Fruit fly (Drosophila melanogaster): ENCODE measurements around the gene hwt.
A peak's percentile ranks its signal among the peaks of the same experiment; 100 is the strongest.

hwt gene

DNA sequence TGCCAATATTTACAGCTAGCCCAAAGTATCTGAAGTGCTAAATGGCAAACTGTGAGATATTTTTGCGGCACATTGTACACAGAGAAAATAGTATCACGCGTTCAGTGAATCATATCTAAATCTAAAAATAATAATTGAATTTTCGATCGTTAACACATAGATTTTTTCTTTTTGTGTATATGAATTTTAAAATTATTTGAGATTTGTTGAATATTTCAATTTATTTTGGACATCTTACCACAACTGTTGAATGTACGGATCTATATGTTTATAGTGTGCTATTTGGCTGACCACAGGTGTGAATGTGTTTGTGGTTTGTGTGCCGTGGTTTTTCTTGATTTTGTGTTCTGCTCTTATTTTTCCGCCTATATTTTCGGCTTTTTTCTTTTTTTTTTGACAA, 98.5 kb downstream of the hwt start (continued):
- TF ChIP-seq Hr51 (GFP tag; optimal IDR thresholded peaks at IDR 0.05) (peak; percentile 40 to 73), sr (GFP tag; IDR thresholded peaks at IDR 0.05) (no peak), Med (GFP tag) (peak; percentile 80), nau (GFP tag; optimal IDR thresholded peaks at IDR 0.05) (peak; percentile 23), fd3F (GFP tag; optimal IDR thresholded peaks at IDR 0.05) (peak; percentile 24), CG11504 (tag; optimal IDR thresholded peaks at IDR 0.05) (peak; percentile 73), HLHmδ (GFP tag; optimal IDR thresholded peaks at IDR 0.05) (no peak), zfh1 (GFP tag; IDR thresholded peaks at IDR 0.05) (0 out of 3 replicates have a peak, but pooled peaks have one; percentile 52), CG7839 (tag; optimal IDR thresholded peaks at IDR 0.05) (peak; percentile 60), Optix (GFP tag; IDR thresholded peaks at IDR 0.05) (no peak), CG2116 (GFP tag; optimal IDR thresholded peaks at IDR 0.05) (no peak), ato (GFP tag; IDR thresholded peaks at IDR 0.05; ENCODE audit: partially characterized antibody) (no peak), Sry-β (GFP tag; optimal IDR thresholded peaks at IDR 0.05) (no peak), CG3726 (GFP tag; IDR thresholded peaks at IDR 0.05) (no peak), kay (GFP tag; optimal IDR thresholded peaks at IDR 0.05) (no peak), Ravus (GFP tag; IDR thresholded peaks at IDR 0.05) (0 out of 2 replicates have a peak, but pooled peaks have one; percentile 4), CG3281 (GFP tag; optimal IDR thresholded peaks at IDR 0.05) (peak; percentile 67), dmrt99B (tag; optimal IDR thresholded peaks at IDR 0.05) (peak; percentile 57), CG18262 (tag; optimal IDR thresholded peaks at IDR 0.05) (peak; percentile 58), ci (GFP tag; IDR thresholded peaks at IDR 0.05) (no peak), org-1 (GFP tag; optimal IDR thresholded peaks at IDR 0.05) (peak; percentile 61), Antp (GFP tag; optimal IDR thresholded peaks at IDR 0.05) (peak; percentile 14), danr (GFP tag; IDR thresholded peaks at IDR 0.05) (no peak), MTF-1 (GFP tag; optimal IDR thresholded peaks at IDR 0.05; ENCODE audit: borderline replicate concordance) (no peak), Hr3 (GFP tag; optimal IDR thresholded peaks at IDR 0.05) (peak; percentile 40), tx (GFP tag; optimal IDR thresholded peaks at IDR 0.05) (peak; percentile 39), Ssrp (tag; optimal IDR thresholded peaks at IDR 0.05) (peak; percentile 34), emc (GFP tag; optimal IDR thresholded peaks at IDR 0.05) (no peak), eve (GFP tag; optimal IDR thresholded peaks at IDR 0.05) (peak in 1 of 2 experiments; percentile 71), Pdp1 (GFP tag; optimal IDR thresholded peaks at IDR 0.05) (peak in 1 of 2 experiments; percentile 44), gcm2 (GFP tag; optimal IDR thresholded peaks at IDR 0.05) (no peak), dan (GFP tag; IDR thresholded peaks at IDR 0.05) (no peak), lov (optimal IDR thresholded peaks at IDR 0.05) (no peak), lov (GFP tag; IDR thresholded peaks at IDR 0.05) (no peak), Eip74EF (GFP tag; optimal IDR thresholded peaks at IDR 0.05) (no peak), CG6689 (GFP tag; IDR thresholded peaks at IDR 0.05) (peak; percentile 12; the same call in 1 of the 2 replicates), CG7987 (GFP tag; optimal IDR thresholded peaks at IDR 0.05) (no peak), ap (GFP tag; IDR thresholded peaks at IDR 0.05) (peak; percentile 37; the same call in 1 of the 2 replicates), gro (GFP tag; optimal IDR thresholded peaks at IDR 0.05) (peak; percentile 16), sqz (GFP tag; optimal IDR thresholded peaks at IDR 0.05) (no peak), abd-A (tag; optimal IDR thresholded peaks at IDR 0.05) (no peak), pan (optimal IDR thresholded peaks at IDR 0.05) (no peak), pan (GFP tag; optimal IDR thresholded peaks at IDR 0.05 in 1 of 2, IDR thresholded peaks at IDR 0.05 in 1 of 2) (peak in 1 of 2 experiments; percentile 47), Doc2 (GFP tag; IDR thresholded peaks at IDR 0.05) (no peak), Dref (GFP tag; IDR thresholded peaks at IDR 0.05) (0 out of 2 replicates have a peak, but pooled peaks have one; percentile 11), onecut (GFP tag; IDR thresholded peaks at IDR 0.05) (no peak), nmo (GFP tag; optimal IDR thresholded peaks at IDR 0.05) (peak; percentile 15), CG4360 (GFP tag; IDR thresholded peaks at IDR 0.05) (no peak), CG17829 (tag; optimal IDR thresholded peaks at IDR 0.05) (no peak), HmgZ (tag; optimal IDR thresholded peaks at IDR 0.05) (peak; percentile 20), CG32767 (GFP tag; IDR thresholded peaks at IDR 0.05) (peak; percentile 34; the same call in 1 of the 2 replicates)
